Worm (Caenorhabditis elegans): Measurements from ENCODE around the gene C06A1.7.

The C06A1.7 gene

DNA sequence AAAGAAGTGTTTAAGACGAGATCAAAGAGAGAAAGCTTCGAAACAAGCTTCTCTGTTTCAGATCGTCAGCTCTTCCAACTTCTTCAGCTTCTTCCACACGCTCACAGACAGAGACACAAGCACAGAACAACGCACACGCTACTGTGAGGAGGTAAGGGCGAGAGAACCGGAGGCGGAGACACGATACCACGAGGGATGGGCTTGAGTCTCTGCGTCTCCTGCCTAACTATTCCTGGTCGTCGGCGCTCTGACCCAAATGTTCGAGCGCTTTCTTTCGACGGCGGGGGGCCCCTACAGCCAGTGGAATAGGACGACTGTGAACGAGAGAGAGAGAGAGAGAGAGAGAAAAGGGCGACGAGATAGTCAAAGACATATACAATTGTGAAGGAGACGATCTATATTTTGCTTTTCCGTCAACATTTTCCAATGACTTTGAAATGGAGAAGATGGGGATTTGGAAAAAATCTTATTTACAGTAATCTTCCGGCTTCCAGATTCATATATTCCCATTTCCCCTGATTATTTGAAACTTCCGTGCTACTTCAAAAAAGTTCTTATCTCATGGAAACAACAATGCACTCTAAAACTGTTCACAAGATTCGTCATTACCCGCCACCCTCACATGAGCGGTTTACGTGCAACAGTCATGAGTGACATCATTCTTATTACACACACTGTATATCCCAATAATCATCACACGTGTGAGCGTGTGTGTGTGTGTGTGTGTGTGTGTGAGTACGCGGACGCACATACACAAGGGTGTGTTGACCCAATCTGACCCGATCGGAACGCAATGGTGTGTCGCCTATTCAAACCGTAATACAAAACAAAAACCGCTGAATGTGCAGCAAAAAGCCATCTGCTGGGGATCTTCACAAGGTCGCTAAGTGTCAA, 15.7 kb upstream of the C06A1.7 start:
- no peak for TF ChIP-seq dao-5 (tag; optimal IDR thresholded peaks at IDR 0.05)
- peak; percentile 80 for TF ChIP-seq him-1 (tag; optimal IDR thresholded peaks at IDR 0.05)
- TF ChIP-seq W03F9.2 (tag; optimal IDR thresholded peaks at IDR 0.05), result peak; percentile 58

- no peak for TF ChIP-seq W03F9.2 (tag; optimal IDR thresholded peaks at IDR 0.05)
- no peak for TF ChIP-seq dao-5 (tag; optimal IDR thresholded peaks at IDR 0.05)
- TF ChIP-seq him-1 (tag; optimal IDR thresholded peaks at IDR 0.05), result no peak
These were observed 14.5 kb upstream of the C06A1.7 start for ce11 chrII:10550173-10550572.

- TF ChIP-seq him-1 (tag; optimal IDR thresholded peaks at IDR 0.05) (no peak), W03F9.2 (tag; optimal IDR thresholded peaks at IDR 0.05) (no peak), dao-5 (tag; optimal IDR thresholded peaks at IDR 0.05) (no peak)
These were observed 13.6 kb upstream of the C06A1.7 start for ce11 chrII:10550872-10551647.

DNA sequence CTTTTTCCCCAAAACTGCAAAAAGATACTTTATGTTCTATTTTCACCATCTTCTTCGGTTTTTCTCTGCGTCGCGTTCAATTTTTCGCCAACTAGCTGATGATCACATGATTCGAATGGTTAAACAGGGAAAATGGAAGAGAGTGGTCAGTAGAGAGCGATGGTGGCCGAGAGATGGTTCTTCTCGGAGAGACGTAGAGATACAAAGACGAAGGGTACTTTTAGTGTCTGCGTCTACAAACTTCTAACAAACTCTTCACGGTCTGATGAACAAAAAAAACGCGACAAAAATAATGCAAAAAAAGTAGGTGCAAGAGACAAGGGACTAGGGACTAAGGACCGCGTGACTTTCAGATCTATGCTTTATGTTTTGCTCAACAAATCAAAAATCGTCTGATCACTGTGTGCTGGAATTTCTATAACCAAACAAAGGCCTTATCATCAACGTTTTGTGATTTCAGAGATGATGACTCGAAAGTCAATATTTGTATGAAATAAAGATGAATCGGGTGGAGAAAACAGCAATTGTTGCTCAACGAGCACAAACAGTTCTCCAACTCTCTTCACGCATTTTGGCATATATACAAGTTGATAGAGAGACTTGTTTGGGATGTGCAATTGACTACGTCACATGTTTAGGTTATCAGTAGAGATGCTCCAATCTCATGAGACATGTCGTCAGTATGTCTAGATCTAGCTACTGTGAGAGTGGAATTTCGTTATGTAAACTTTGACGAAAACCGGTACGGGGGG, 12.5 kb upstream of the C06A1.7 start:
- TF ChIP-seq W03F9.2 (tag; optimal IDR thresholded peaks at IDR 0.05) (peak; percentile 81), dao-5 (tag; optimal IDR thresholded peaks at IDR 0.05) (no peak), him-1 (tag; optimal IDR thresholded peaks at IDR 0.05) (peak; percentile 84)

- TF ChIP-seq dao-5 (tag; optimal IDR thresholded peaks at IDR 0.05) (no peak), W03F9.2 (tag; optimal IDR thresholded peaks at IDR 0.05) (no peak), him-1 (tag; optimal IDR thresholded peaks at IDR 0.05) (no peak)
These were observed 11.2 kb upstream of the C06A1.7 start for ce11 chrII:10553377-10554045.

DNA sequence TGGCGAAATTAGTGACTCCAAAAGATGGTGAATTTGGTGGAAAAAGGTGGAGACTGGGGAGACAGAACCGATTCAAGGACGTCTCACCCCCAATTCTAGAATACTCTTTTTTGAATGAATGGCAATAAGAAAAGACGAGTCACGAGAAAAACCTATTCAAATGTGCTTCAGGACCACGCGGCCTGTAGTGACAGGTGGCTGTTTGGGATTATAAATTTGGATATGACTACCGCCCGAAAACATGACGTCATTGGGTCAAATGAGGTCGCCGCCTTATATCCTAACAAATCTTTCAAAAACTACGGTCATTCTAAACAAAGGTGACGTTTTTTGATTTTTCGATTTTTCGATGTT, 10.7 kb upstream of the C06A1.7 start:
- TF ChIP-seq him-1 (tag; optimal IDR thresholded peaks at IDR 0.05) (no peak), dao-5 (tag; optimal IDR thresholded peaks at IDR 0.05) (no peak), W03F9.2 (tag; optimal IDR thresholded peaks at IDR 0.05) (no peak)

DNA sequence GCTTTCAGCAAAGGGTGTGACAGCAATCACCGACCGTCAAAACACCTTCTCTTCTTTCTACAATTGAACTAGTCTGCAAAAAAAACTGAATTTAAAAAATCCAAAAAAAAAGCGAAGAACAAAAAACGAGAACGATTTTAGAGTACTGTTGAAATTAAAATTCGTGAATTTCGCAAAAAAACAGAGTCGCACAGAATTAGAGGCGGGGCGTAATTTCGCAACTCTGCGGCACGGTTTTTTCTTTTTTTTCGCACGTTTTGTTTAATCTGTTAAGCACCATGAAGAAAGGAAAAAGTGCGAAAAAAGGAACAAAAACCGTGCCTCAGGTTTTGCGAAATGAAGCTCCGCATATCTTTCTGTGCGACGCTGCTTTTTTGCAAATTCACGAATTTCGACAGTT, 9.7 kb upstream of the C06A1.7 start, which contains the start of gene mnk-1:
mnk-1 (minus strand) TSS at position 73 of the 400 bp plus-strand sequence.
- TF ChIP-seq W03F9.2 (tag; optimal IDR thresholded peaks at IDR 0.05) (no peak), him-1 (tag; optimal IDR thresholded peaks at IDR 0.05) (no peak), dao-5 (tag; optimal IDR thresholded peaks at IDR 0.05) (no peak)

ce11 chrII:10555484-10556075, 9.1 kb upstream of the C06A1.7 start:
- TF ChIP-seq him-1 (tag; optimal IDR thresholded peaks at IDR 0.05) (no peak), W03F9.2 (tag; optimal IDR thresholded peaks at IDR 0.05) (no peak), dao-5 (tag; optimal IDR thresholded peaks at IDR 0.05) (no peak)

- TF ChIP-seq dao-5 (tag; optimal IDR thresholded peaks at IDR 0.05) (no peak), him-1 (tag; optimal IDR thresholded peaks at IDR 0.05) (no peak), W03F9.2 (tag; optimal IDR thresholded peaks at IDR 0.05) (no peak)
These were observed 8.0 kb upstream of the C06A1.7 start for ce11 chrII:10556550-10557205.

- TF ChIP-seq W03F9.2 (tag; optimal IDR thresholded peaks at IDR 0.05) (no peak), dao-5 (tag; optimal IDR thresholded peaks at IDR 0.05) (no peak), him-1 (tag; optimal IDR thresholded peaks at IDR 0.05) (no peak)
These were observed 7.5 kb upstream of the C06A1.7 start for ce11 chrII:10557206-10557574.

ce11 chrII:10558345-10558744, 6.3 kb upstream of the C06A1.7 start:
- TF ChIP-seq dao-5 (tag; optimal IDR thresholded peaks at IDR 0.05) (no peak), W03F9.2 (tag; optimal IDR thresholded peaks at IDR 0.05) (no peak), him-1 (tag; optimal IDR thresholded peaks at IDR 0.05) (no peak)

ce11 chrII:10558962-10559415, 5.7 kb upstream of the C06A1.7 start:
- TF ChIP-seq him-1 (tag; optimal IDR thresholded peaks at IDR 0.05), result no peak
- no peak for TF ChIP-seq W03F9.2 (tag; optimal IDR thresholded peaks at IDR 0.05)
- TF ChIP-seq dao-5 (tag; optimal IDR thresholded peaks at IDR 0.05), result no peak

All from whole organism, L4/young adult.